Worm (Caenorhabditis elegans) whole organism, L4/young adult: ENCODE data around the gene srlf-22.

Source experiments
- dao-5 ChIP-seq: sonication (generic microtip); optimal IDR thresholded peaks from 2 replicates; lab custom pipeline; 2016; ENCODE audit warnings: missing genotype, missing genetic modification characterization, moderate library complexity, missing compliant biosample characterization
- him-1 ChIP-seq: sonication (generic microtip); optimal IDR thresholded peaks from 2 replicates; lab custom pipeline; 2016; ENCODE audit warnings: missing genotype, missing genetic modification reagents, missing genetic modification characterization, missing compliant biosample characterization

ce11 chrV:854966-855365 lies 36.0 kb upstream of the srlf-22 start, which contains the start of gene K09C6.9:
- TF ChIP-seq dao-5 (tag; lab: Kevin White, UChicago) (no peak), him-1 (no peak)
